Worm (Caenorhabditis elegans) whole organism, L4/young adult: Measurements from ENCODE around the gene pgp-1.
A peak's percentile ranks its signal among the peaks of the same experiment; 100 is the strongest.

Experiments
- W03F9.2 ChIP-seq: fragments of 150-350 bp; optimal IDR thresholded peaks from 2 replicates; lab custom pipeline; 2014; ENCODE audit warnings: missing biosample characterization, missing genetic modification characterization
- dao-5 ChIP-seq: sonication (generic microtip); optimal IDR thresholded peaks from 2 replicates; lab custom pipeline; 2016; ENCODE audit warnings: missing genotype, missing genetic modification characterization, moderate library complexity, missing compliant biosample characterization
- him-1 ChIP-seq: sonication (generic microtip); optimal IDR thresholded peaks from 2 replicates; lab custom pipeline; 2016; ENCODE audit warnings: missing genotype, missing genetic modification reagents, missing genetic modification characterization, missing compliant biosample characterization

The pgp-1 gene

DNA sequence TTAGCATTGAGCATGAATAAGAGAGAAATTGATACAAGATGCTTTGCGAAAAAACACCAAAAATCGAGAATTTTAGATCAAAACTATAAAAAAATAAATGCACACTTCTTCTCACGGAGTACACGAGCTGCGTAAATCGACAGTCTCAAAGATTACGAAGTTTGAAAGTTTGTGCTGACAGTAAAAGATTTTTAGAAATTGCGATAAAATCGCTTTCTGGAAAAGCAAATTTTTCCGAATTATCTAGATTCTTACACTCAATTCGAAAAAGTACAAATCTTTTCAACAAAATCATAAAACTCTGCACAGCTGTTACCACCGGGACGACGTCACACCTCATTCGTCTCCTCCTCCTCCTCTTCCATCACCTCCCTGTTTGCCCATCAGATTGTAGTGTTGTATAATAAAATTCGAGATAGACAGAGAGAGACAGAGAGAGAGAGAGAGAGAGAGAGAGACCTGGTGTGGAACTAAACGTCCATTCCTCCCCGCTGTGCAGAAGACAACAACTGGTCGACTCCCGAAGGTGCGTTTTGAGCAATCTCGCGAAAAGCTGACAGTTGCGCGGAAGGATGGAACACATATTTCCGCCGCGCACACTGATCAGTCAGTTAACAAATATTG is 16.3 kb upstream of the pgp-1 start:
- TF ChIP-seq him-1 (no peak), W03F9.2 (tag; lab: Kevin White, UChicago) (no peak), dao-5 (tag; lab: Kevin White, UChicago) (no peak)

ce11 chrIV:12614624-12615023 is 15.7 kb upstream of the pgp-1 start, which contains the start of gene efa-6:
Gene efa-6 (minus strand): TSS chrIV:12614724.
- TF ChIP-seq him-1 (no peak), dao-5 (tag; lab: Kevin White, UChicago) (no peak), W03F9.2 (tag; lab: Kevin White, UChicago) (no peak)

- no peak for TF ChIP-seq him-1
- TF ChIP-seq W03F9.2 (tag; lab: Kevin White, UChicago), result peak; percentile 15
- no peak for TF ChIP-seq dao-5 (tag; lab: Kevin White, UChicago)
Measured at ce11 chrIV:12605401-12605800, 6.4 kb upstream of the pgp-1 start, which contains the start of gene Y55D9A.2. Gene Y55D9A.2 (minus strand): TSS chrIV:12605431.

- TF ChIP-seq him-1 (no peak), dao-5 (tag; lab: Kevin White, UChicago) (no peak), W03F9.2 (tag; lab: Kevin White, UChicago) (no peak)
Measured at ce11 chrIV:12600941-12601340, 2.0 kb upstream of the pgp-1 start.

DNA sequence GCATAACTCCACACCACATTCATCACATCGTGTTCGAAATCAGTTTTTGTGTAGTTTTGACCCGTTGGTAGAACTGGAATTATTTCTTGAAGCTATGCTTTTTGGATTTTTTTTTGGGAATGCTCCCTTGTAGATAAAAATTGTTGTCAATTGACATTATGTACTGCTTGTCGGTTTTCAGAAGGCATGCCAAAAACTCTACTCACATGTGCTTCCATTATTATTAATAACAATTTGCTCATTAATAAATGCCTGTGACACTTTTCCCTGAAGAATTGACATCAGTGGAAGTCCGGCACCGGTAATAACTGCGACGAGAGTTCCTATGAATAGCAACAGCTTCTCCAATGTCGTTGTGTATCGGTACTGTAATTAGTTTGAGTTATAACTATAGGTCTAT is 2.0 kb downstream of the pgp-1 start:
- no peak for TF ChIP-seq dao-5 (tag; lab: Kevin White, UChicago)
- TF ChIP-seq him-1, result no peak
- no peak for TF ChIP-seq W03F9.2 (tag; lab: Kevin White, UChicago)

DNA sequence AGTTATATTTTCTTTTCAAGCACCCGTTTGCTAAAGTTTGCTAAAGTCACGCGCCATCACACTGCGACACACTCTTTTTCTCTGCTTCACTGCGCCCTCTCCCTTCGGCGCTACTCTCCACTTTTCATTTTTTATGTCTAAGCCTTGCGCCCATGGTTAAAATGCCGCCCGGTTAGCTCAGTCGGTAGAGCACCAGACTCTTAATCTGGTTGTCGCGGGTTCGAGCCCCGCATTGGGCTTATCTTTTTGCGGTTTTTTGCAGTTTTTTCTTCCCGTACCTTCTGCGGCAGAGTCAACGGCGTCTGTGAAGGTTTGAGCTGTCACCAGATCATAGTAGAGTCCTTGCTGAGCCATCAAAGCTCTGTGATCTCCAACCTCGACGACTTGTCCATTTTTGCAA is 4.4 kb downstream of the pgp-1 start:
- TF ChIP-seq W03F9.2 (tag; lab: Kevin White, UChicago) (no peak), him-1 (peak; percentile 74), dao-5 (tag; lab: Kevin White, UChicago) (peak; percentile 52)

DNA sequence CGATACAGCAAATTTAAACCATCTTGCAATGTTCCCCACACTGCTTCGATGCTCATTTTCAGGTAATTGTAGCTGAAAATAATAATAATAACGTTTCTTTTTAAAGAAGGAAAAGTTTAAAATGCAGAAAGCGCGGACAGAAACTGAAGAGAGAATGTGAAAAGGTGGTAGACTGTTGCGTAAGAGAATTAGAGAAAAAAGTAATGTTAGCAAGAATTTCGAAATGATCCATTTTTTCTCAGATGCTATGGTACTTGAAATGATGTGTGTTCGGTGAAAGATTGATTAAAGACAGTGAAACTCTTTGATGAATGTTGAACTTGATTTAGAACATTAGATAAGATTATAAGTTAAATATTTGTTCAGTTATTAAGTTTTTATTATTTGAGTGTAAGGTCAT is 8.6 kb downstream of the pgp-1 start, which contains the start of gene cul-6:
Gene cul-6, minus strand, starts transcription at position 79 of the 400 bp plus-strand sequence.
- no peak for TF ChIP-seq him-1

- TF ChIP-seq him-1 (no peak), W03F9.2 (tag; lab: Kevin White, UChicago) (no peak), dao-5 (tag; lab: Kevin White, UChicago) (no peak)
Measured at ce11 chrIV:12585966-12586365, 13.0 kb downstream of the pgp-1 start, which contains the start of gene K08E7.8. Gene K08E7.8 (minus strand): TSS chrIV:12586066.

ce11 chrIV:12584146-12584545 is 14.8 kb downstream of the pgp-1 start:
- TF ChIP-seq him-1 (peak; percentile 29), W03F9.2 (tag; lab: Kevin White, UChicago) (no peak)

DNA sequence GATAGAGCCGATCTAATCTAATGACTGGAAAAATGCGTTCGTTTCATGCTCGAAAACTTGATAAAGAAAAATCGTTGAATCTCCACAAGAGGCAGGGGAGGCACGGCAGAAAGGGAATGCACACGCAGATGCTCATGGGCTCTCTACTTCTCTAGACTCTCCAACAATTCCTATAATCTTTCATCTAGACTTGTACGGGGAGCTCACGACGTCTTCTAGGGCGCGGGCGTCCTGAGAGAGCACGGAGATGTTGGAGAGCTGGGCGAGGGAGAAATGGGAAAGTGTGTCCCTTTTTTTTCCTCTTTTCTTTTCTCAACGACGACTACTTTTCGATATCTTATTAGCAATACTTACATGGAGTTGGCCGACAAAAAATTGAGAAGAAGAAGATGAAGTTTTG is 15.8 kb downstream of the pgp-1 start:
- TF ChIP-seq him-1 (no peak), dao-5 (tag; lab: Kevin White, UChicago) (no peak), W03F9.2 (tag; lab: Kevin White, UChicago) (no peak)

- TF ChIP-seq dao-5 (tag; lab: Kevin White, UChicago) (no peak), W03F9.2 (tag; lab: Kevin White, UChicago) (no peak), him-1 (no peak)
Measured at ce11 chrIV:12581046-12581445, 17.9 kb downstream of the pgp-1 start, which contains the start of gene K08E7.6. Gene K08E7.6 (minus strand): TSS chrIV:12581146.

- TF ChIP-seq W03F9.2 (tag; lab: Kevin White, UChicago), result no peak
- no peak for TF ChIP-seq him-1
- no peak for TF ChIP-seq dao-5 (tag; lab: Kevin White, UChicago)
Measured at ce11 chrIV:12574265-12574664, 24.7 kb downstream of the pgp-1 start.

ce11 chrIV:12573068-12573467 is 25.9 kb downstream of the pgp-1 start, which contains the start of gene K08E7.5:
Gene K08E7.5 (plus strand): TSS chrIV:12573368.
- TF ChIP-seq W03F9.2 (tag; lab: Kevin White, UChicago) (no peak), him-1 (no peak), dao-5 (tag; lab: Kevin White, UChicago) (no peak)

DNA sequence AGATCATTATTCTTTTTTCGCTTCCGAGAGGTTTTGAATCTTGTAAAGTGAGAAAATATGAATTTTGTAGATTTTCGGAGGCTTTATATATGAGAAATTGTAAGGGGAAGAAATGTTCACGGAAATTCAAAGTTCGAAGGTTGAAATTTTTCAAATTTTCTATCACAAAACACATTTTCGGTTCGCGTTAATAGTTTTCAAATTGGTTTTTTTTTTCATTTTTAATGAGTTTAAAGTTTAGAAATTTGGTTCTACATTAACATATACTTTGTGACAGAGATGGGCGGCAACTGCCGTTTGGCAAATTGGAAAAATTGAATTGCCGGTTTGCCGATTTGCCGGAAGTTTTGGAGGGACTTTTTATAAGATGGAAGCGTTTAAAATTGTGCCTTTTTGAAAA is 27.9 kb downstream of the pgp-1 start, which contains the start of gene K08E7.4:
Gene K08E7.4, minus strand, starts transcription at position 101 of the 400 bp plus-strand sequence.
- TF ChIP-seq W03F9.2 (tag; lab: Kevin White, UChicago), result no peak
- TF ChIP-seq dao-5 (tag; lab: Kevin White, UChicago), result no peak
- TF ChIP-seq him-1, result no peak

- TF ChIP-seq him-1 (no peak), dao-5 (tag; lab: Kevin White, UChicago) (no peak)
Measured at ce11 chrIV:12570546-12570945, 28.4 kb downstream of the pgp-1 start.
